Fruit fly (Drosophila melanogaster) whole organism, embryonic: ENCODE results near the gene CkIIbeta.

Source experiments
- Bgb ChIP-seq: fragments of 200-800 bp; sonication (Bioruptor generic); IDR thresholded peaks from 2 replicates; pipeline ENCODE4 v1.3.6; 2022; ENCODE audit warnings: missing biosample characterization, missing genetic modification characterization; ENCODE audit not compliant: partially characterized antibody
- CG10267 ChIP-seq: fragments of 200-800 bp; sonication (Bioruptor generic); optimal IDR thresholded peaks from 2 replicates; lab custom pipeline; 2018; ENCODE audit warnings: missing biosample characterization, mild to moderate bottlenecking, missing genetic modification characterization, moderate library complexity
- CG13123 ChIP-seq: fragments of 200-800 bp; sonication (Bioruptor generic); optimal IDR thresholded peaks from 2 replicates; lab custom pipeline; 2016; ENCODE audit warnings: missing biosample characterization, missing genetic modification characterization
- CG14441 ChIP-seq: fragments of 200-800 bp; sonication (Bioruptor generic); IDR thresholded peaks from 2 replicates; pipeline ENCODE4 v1.3.6; 2022; ENCODE audit warnings: missing biosample characterization, missing genetic modification characterization
- CG14860 ChIP-seq: fragments of 200-800 bp; sonication (Bioruptor generic); IDR thresholded peaks from 3 replicates; pipeline ENCODE4 v1.3.6; 2022; ENCODE audit warnings: missing biosample characterization, missing genetic modification characterization; ENCODE audit not compliant: partially characterized antibody
- CG15601 ChIP-seq: fragments of 200-800 bp; sonication (Bioruptor generic); optimal IDR thresholded peaks from 3 replicates; lab custom pipeline; 2019; ENCODE audit warnings: missing biosample characterization, mild to moderate bottlenecking, missing genetic modification characterization, moderate library complexity
- CG16813 ChIP-seq: fragments of 200-800 bp; sonication (Bioruptor generic); IDR thresholded peaks from 3 replicates; pipeline ENCODE4 v1.3.6; 2022; ENCODE audit warnings: missing biosample characterization, missing genetic modification characterization; ENCODE audit not compliant: partially characterized antibody
- CG16863 ChIP-seq: fragments of 200-800 bp; sonication (Bioruptor generic); optimal IDR thresholded peaks from 3 replicates; lab custom pipeline; 2016; ENCODE audit warnings: missing biosample characterization, missing genetic modification characterization
- CG17361 ChIP-seq: fragments of 200-800 bp; sonication (Bioruptor generic); IDR thresholded peaks from 3 replicates; pipeline ENCODE4 v1.3.6; 2022; ENCODE audit warnings: missing biosample characterization, missing genetic modification characterization
- CG18011 ChIP-seq: fragments of 200-800 bp; sonication (Bioruptor generic); optimal IDR thresholded peaks from 2 replicates; lab custom pipeline; 2017; ENCODE audit warnings: missing biosample characterization, missing genetic modification characterization, mild to moderate bottlenecking, moderate library complexity, missing genotype
- CG18476 ChIP-seq: fragments of 200-800 bp; sonication (Bioruptor generic); optimal IDR thresholded peaks from 2 replicates; lab custom pipeline; 2016; ENCODE audit warnings: missing biosample characterization, mild to moderate bottlenecking, missing genetic modification characterization
- CG2129 ChIP-seq: fragments of 200-800 bp; sonication (Bioruptor generic); IDR thresholded peaks from 2 replicates; pipeline ENCODE4 v1.3.6; 2022; ENCODE audit warnings: missing biosample characterization, missing genetic modification characterization; ENCODE audit not compliant: partially characterized antibody
- CG2875 ChIP-seq: fragments of 200-800 bp; sonication (Bioruptor generic); optimal IDR thresholded peaks from 2 replicates; lab custom pipeline; 2017; ENCODE audit warnings: missing biosample characterization, mild to moderate bottlenecking, missing genetic modification characterization, missing genetic modification reagents
- CG3407 ChIP-seq: fragments of 200-800 bp; sonication (Bioruptor generic); optimal IDR thresholded peaks from 2 replicates; lab custom pipeline; 2018; ENCODE audit warnings: missing biosample characterization, mild to moderate bottlenecking, missing genetic modification characterization
- CG3995 ChIP-seq: fragments of 200-800 bp; sonication (Bioruptor generic); optimal IDR thresholded peaks from 3 replicates; lab custom pipeline; 2016; ENCODE audit warnings: missing biosample characterization, missing genetic modification characterization
- CG6654 ChIP-seq: fragments of 200-800 bp; sonication (Bioruptor generic); optimal IDR thresholded peaks from 2 replicates; lab custom pipeline; 2017; ENCODE audit warnings: missing biosample characterization, mild to moderate bottlenecking, missing genetic modification characterization
- CG6791 ChIP-seq: fragments of 200-800 bp; sonication (Bioruptor generic); IDR thresholded peaks from 3 replicates; pipeline ENCODE4 v1.3.6; 2022; ENCODE audit warnings: missing biosample characterization, missing genetic modification characterization; ENCODE audit not compliant: partially characterized antibody
- CG7839 ChIP-seq: fragments of 200-800 bp; sonication (Bioruptor generic); optimal IDR thresholded peaks from 3 replicates; lab custom pipeline; 2018; ENCODE audit warnings: missing biosample characterization, mild to moderate bottlenecking, missing genetic modification characterization, moderate library complexity
- CG7987 ChIP-seq: fragments of 200-800 bp; sonication (Bioruptor generic); optimal IDR thresholded peaks from 2 replicates; lab custom pipeline; 2018; ENCODE audit warnings: missing biosample characterization, mild to moderate bottlenecking, missing genetic modification characterization, moderate library complexity
- CG8281 ChIP-seq: fragments of 200-800 bp; sonication (Bioruptor generic); optimal IDR thresholded peaks from 2 replicates; lab custom pipeline; 2018; ENCODE audit warnings: missing biosample characterization, mild to moderate bottlenecking, missing genetic modification characterization, moderate library complexity
- CG8765 ChIP-seq: fragments of 200-800 bp; sonication (Bioruptor generic); IDR thresholded peaks from 2 replicates; pipeline ENCODE4 v1.3.6; 2022; ENCODE audit warnings: missing biosample characterization, missing genetic modification characterization
- CG8944 ChIP-seq: fragments of 200-800 bp; sonication (Bioruptor generic); optimal IDR thresholded peaks from 3 replicates; lab custom pipeline; 2016; ENCODE audit warnings: missing biosample characterization, missing genetic modification characterization
- Dbx ChIP-seq: fragments of 200-800 bp; sonication (Bioruptor generic); IDR thresholded peaks from 3 replicates; pipeline ENCODE4 v1.3.6; 2022; ENCODE audit warnings: missing biosample characterization, missing genetic modification characterization
- Drgx ChIP-seq: fragments of 200-800 bp; sonication (Bioruptor generic); IDR thresholded peaks from 2 replicates; pipeline ENCODE4 v1.3.6; 2022; ENCODE audit warnings: missing biosample characterization, missing genetic modification characterization
- HHEX ChIP-seq: fragments of 200-800 bp; sonication (Bioruptor generic); optimal IDR thresholded peaks from 3 replicates; lab custom pipeline; 2017; ENCODE audit warnings: missing biosample characterization, mild to moderate bottlenecking, missing genetic modification characterization, missing genetic modification reagents
- HLH54F ChIP-seq: fragments of 200-800 bp; sonication (Bioruptor generic); optimal IDR thresholded peaks from 3 replicates; lab custom pipeline; 2016; ENCODE audit warnings: missing biosample characterization, missing genetic modification characterization
- Hey ChIP-seq: fragments of 200-800 bp; sonication (Bioruptor generic); optimal IDR thresholded peaks from 3 replicates; lab custom pipeline; 2018; ENCODE audit warnings: missing biosample characterization, mild to moderate bottlenecking, missing genetic modification characterization
- Hr39 ChIP-seq: fragments of >200 bp; optimal IDR thresholded peaks from 2 replicates; lab custom pipeline; 2017
- MBD-R2 ChIP-seq: fragments of 200-800 bp; sonication (Bioruptor generic); IDR thresholded peaks from 2 replicates; pipeline ENCODE4 v1.3.6; 2022; ENCODE audit warnings: missing biosample characterization, missing genetic modification characterization
- Mad ChIP-seq: fragments of 200-800 bp; sonication (Bioruptor generic); optimal IDR thresholded peaks from 2 replicates; lab custom pipeline; 2016; ENCODE audit warnings: missing biosample characterization, missing genetic modification characterization
- Mes4 ChIP-seq: fragments of 200-800 bp; sonication (Bioruptor generic); optimal IDR thresholded peaks from 2 replicates; lab custom pipeline; 2016; ENCODE audit warnings: missing biosample characterization, missing genetic modification characterization
- Sox102F ChIP-seq: fragments of 200-800 bp; sonication (Bioruptor generic); optimal IDR thresholded peaks from 2 replicates; lab custom pipeline; 2018; ENCODE audit warnings: missing biosample characterization, mild to moderate bottlenecking, missing genetic modification characterization, moderate library complexity
- ase ChIP-seq: fragments of 200-800 bp; sonication (Bioruptor generic); IDR thresholded peaks from 3 replicates; pipeline ENCODE4 v1.3.6; 2022; ENCODE audit warnings: missing biosample characterization, missing genetic modification characterization
- crol ChIP-seq: fragments of 200-800 bp; sonication (Bioruptor generic); IDR thresholded peaks from 2 replicates; pipeline ENCODE4 v1.3.6; 2022; ENCODE audit warnings: missing biosample characterization, missing genetic modification characterization
- dysf ChIP-seq: fragments of 200-800 bp; sonication (Bioruptor generic); IDR thresholded peaks from 3 replicates; pipeline ENCODE4 v1.3.6; 2022; ENCODE audit warnings: missing biosample characterization, missing genetic modification characterization
- en ChIP-seq: fragments of 200-800 bp; sonication (Bioruptor generic); optimal IDR thresholded peaks from 2 replicates; lab custom pipeline; 2016; ENCODE audit warnings: missing biosample characterization, missing genetic modification characterization
- fd3F ChIP-seq: fragments of 200-800 bp; sonication (Bioruptor generic); optimal IDR thresholded peaks from 2 replicates; lab custom pipeline; 2018; ENCODE audit warnings: missing biosample characterization, mild to moderate bottlenecking, missing genetic modification characterization, moderate library complexity
- grn ChIP-seq: fragments of 200-800 bp; sonication (Bioruptor generic); optimal IDR thresholded peaks from 3 replicates; lab custom pipeline; 2017; ENCODE audit warnings: missing biosample characterization, missing genetic modification characterization
- insv ChIP-seq, 2 experiments: fragments of 200-800 bp; sonication (Bioruptor generic); optimal IDR thresholded peaks; 3 replicates each; lab custom pipeline; 2016 to 2018; ENCODE audit warnings: missing biosample characterization in 2 of 2, missing genetic modification characterization in 2 of 2
- ken ChIP-seq: fragments of 200-800 bp; sonication (Bioruptor generic); IDR thresholded peaks from 3 replicates; pipeline ENCODE4 v1.3.6; 2022; ENCODE audit warnings: missing biosample characterization, missing genetic modification characterization
- lilli ChIP-seq: fragments of 200-800 bp; sonication (Bioruptor generic); optimal IDR thresholded peaks from 3 replicates; lab custom pipeline; 2016; ENCODE audit warnings: missing biosample characterization, missing genetic modification characterization
- luna ChIP-seq: fragments of 200-800 bp; sonication (Bioruptor generic); optimal IDR thresholded peaks from 2 replicates; lab custom pipeline; 2016; ENCODE audit warnings: missing biosample characterization, missing genetic modification characterization
- pnt ChIP-seq: fragments of 200-800 bp; sonication (Bioruptor generic); optimal IDR thresholded peaks from 3 replicates; lab custom pipeline; 2016; ENCODE audit warnings: missing biosample characterization, missing genetic modification characterization
- prd ChIP-seq, 3 experiments: fragments of >200 bp in 2 of 3; fragments of 200-800 bp in 1 of 3; sonication (Bioruptor generic) in 1 of 3; optimal IDR thresholded peaks in 2 of 3; IDR thresholded peaks in 1 of 3; 2 replicates in 2 of 3; 3 replicates in 1 of 3; pipeline versions ENCODE4 v1.3.6 to Lab custom; 2017 to 2022; ENCODE audit warnings: missing biosample characterization in 1 of 3, missing genetic modification characterization in 1 of 3
- pzg ChIP-seq: fragments of 200-800 bp; sonication (Bioruptor generic); optimal IDR thresholded peaks from 3 replicates; lab custom pipeline; 2018; ENCODE audit warnings: missing biosample characterization, mild to moderate bottlenecking, missing genetic modification characterization, moderate library complexity
- tio ChIP-seq: fragments of 200-800 bp; sonication (Bioruptor generic); optimal IDR thresholded peaks from 2 replicates; lab custom pipeline; 2017; ENCODE audit warnings: missing biosample characterization, missing genetic modification characterization, inconsistent platforms
- ttk ChIP-seq: fragments of 200-800 bp; sonication (Bioruptor generic); IDR thresholded peaks from 2 replicates; pipeline ENCODE4 v2.1.2; 2022; ENCODE audit warnings: missing biosample characterization, missing genetic modification characterization
- twi ChIP-seq: fragments of 200-800 bp; optimal IDR thresholded peaks from 2 replicates; lab custom pipeline; 2019; ENCODE audit warnings: missing biosample characterization, mild to moderate bottlenecking, missing genetic modification characterization, moderate library complexity
- wek ChIP-seq: fragments of 200-800 bp; sonication (Bioruptor generic); optimal IDR thresholded peaks from 3 replicates; lab custom pipeline; 2018; ENCODE audit warnings: missing biosample characterization, mild to moderate bottlenecking, missing genetic modification characterization, moderate library complexity
- zen ChIP-seq: fragments of 200-800 bp; sonication (Bioruptor generic); optimal IDR thresholded peaks from 3 replicates; lab custom pipeline; 2018; ENCODE audit warnings: missing biosample characterization, mild to moderate bottlenecking, missing genetic modification characterization, moderate library complexity

The CkIIbeta gene

DNA sequence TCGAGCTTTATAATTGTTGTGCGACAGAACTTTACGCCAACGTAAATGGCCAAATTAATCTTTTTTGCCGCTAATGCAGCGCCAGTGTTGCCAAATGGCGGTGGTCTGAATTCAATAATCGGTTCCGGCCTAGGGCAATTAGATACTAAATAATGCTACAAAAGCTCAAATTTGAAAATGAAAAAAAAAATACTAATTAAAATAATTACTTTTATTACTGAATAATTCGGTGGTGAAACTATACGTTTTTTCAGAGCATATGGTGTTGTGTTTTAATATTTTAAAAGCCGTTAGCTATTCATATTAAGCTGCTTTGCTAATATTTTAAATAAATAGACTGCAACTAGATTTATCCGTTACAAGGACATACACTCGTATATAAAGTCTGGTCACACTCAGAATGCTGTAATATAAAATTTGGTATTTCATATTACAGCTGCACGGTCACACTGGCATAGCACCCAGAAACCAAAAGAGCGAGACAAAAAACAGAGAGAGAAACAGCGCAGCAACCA, 24.2 kb downstream of the CkIIbeta start, which contains the start of the genes CG1578 and rudhira (continued):
- TF ChIP-seq twi (tag; lab: Kevin White, UChicago) (no peak), wek (GFP tag; lab: Kevin White, UChicago) (no peak), CG8944 (GFP tag; lab: Kevin White, UChicago) (no peak), CG18011 (GFP tag; lab: Kevin White, UChicago) (no peak), dysf (GFP tag; lab: Robert Waterston, UW) (no peak), tio (GFP tag; lab: Kevin White, UChicago) (no peak), MBD-R2 (GFP tag; lab: Robert Waterston, UW) (peak; percentile 35; the same call in 1 of the 2 replicates), HHEX (peak; percentile 8), HLH54F (GFP tag; lab: Kevin White, UChicago) (no peak), CG7839 (tag; lab: Kevin White, UChicago) (peak; percentile 2), Mad (GFP tag; lab: Kevin White, UChicago) (no peak), CG17361 (GFP tag; lab: Robert Waterston, UW) (0 out of 3 replicates have a peak, but pooled peaks have one; percentile 17), ken (GFP tag; lab: Robert Waterston, UW) (no peak), grn (GFP tag; lab: Kevin White, UChicago) (no peak), luna (GFP tag; lab: Kevin White, UChicago) (no peak), CG3407 (GFP tag; lab: Kevin White, UChicago) (no peak), CG2129 (no peak), Hr39 (lab: Kevin White, UChicago) (no peak), CG3995 (GFP tag; lab: Kevin White, UChicago) (no peak), CG16813 (0 out of 3 replicates have a peak, but pooled peaks have one; percentile 9), ttk (GFP tag; lab: Robert Waterston, UW) (no peak), Dbx (GFP tag; lab: Robert Waterston, UW) (no peak), en (GFP tag; lab: Kevin White, UChicago) (no peak), CG13123 (GFP tag; lab: Kevin White, UChicago) (no peak), fd3F (no peak), Sox102F (GFP tag; lab: Kevin White, UChicago) (no peak), CG8765 (GFP tag; lab: Robert Waterston, UW) (no peak), CG14860 (GFP tag; lab: Robert Waterston, UW) (no peak), Bgb (GFP tag; lab: Robert Waterston, UW) (peak; percentile 6; the same call in 1 of the 2 replicates), pnt (no peak), Drgx (GFP tag; lab: Robert Waterston, UW) (no peak), CG15601 (tag; lab: Kevin White, UChicago) (peak; percentile 40), ase (GFP tag; lab: Robert Waterston, UW) (no peak), CG8281 (tag; lab: Kevin White, UChicago) (no peak), Mes4 (GFP tag; lab: Kevin White, UChicago) (no peak), CG10267 (tag; lab: Kevin White, UChicago) (peak; percentile 88), pzg (GFP tag; lab: Kevin White, UChicago) (peak; percentile 48), CG6654 (GFP tag; lab: Kevin White, UChicago) (no peak), CG14441 (no peak), CG18476 (GFP tag; lab: Kevin White, UChicago) (no peak), CG2875 (GFP tag; lab: Kevin White, UChicago) (no peak), CG6791 (no peak), Hey (tag; lab: Kevin White, UChicago) (no peak), CG16863 (GFP tag; lab: Kevin White, UChicago) (no peak), CG7987 (GFP tag; lab: Kevin White, UChicago) (no peak), crol (GFP tag; lab: Robert Waterston, UW) (no peak), prd (optimal IDR thresholded peaks at IDR 0.05; lab: Kevin White, UChicago) (no peak), prd (GFP tag; IDR thresholded peaks at IDR 0.05; lab: Robert Waterston, UW) (0 out of 3 replicates have a peak, but pooled peaks have one; percentile 12), lilli (GFP tag; lab: Kevin White, UChicago) (no peak), zen (tag; lab: Kevin White, UChicago) (peak; percentile 44), insv (GFP tag; optimal IDR thresholded peaks at IDR 0.05; lab: Kevin White, UChicago) (peak in 1 of 2 experiments; percentile 12)
